Worm (Caenorhabditis elegans): ENCODE results near the gene cni-1.

ce11 chrV:13200609-13201008, 20.5 kb downstream of the cni-1 start:
- no peak for TF ChIP-seq ceh-16 (tag; optimal IDR thresholded peaks at IDR 0.05)
- no peak for TF ChIP-seq egl-27 (tag; optimal IDR thresholded peaks at IDR 0.05)
- TF ChIP-seq R02D3.7 (tag; optimal IDR thresholded peaks at IDR 0.05): no peak
- no peak for TF ChIP-seq elt-3 (tag; optimal IDR thresholded peaks at IDR 0.05)
- no peak for TF ChIP-seq unc-62 (GFP tag; optimal IDR thresholded peaks at IDR 0.05)
- TF ChIP-seq skn-1 (tag; optimal IDR thresholded peaks at IDR 0.05): no peak
- TF ChIP-seq aly-2 (tag; optimal IDR thresholded peaks at IDR 0.05): no peak
- no peak for TF ChIP-seq fkh-10 (GFP tag; optimal IDR thresholded peaks at IDR 0.05)
- no peak for TF ChIP-seq elt-1 (tag; optimal IDR thresholded peaks at IDR 0.05)
- no peak for TF ChIP-seq daf-12 (tag; optimal IDR thresholded peaks at IDR 0.05)
